Worm (Caenorhabditis elegans) whole organism, early embryonic: ENCODE data around the gene F53F1.6.

Experiments
- B0310.2 ChIP-seq: sonication (generic microtip); optimal IDR thresholded peaks from 2 replicates; lab custom pipeline; 2016; ENCODE audit warnings: mild to moderate bottlenecking, missing genetic modification characterization, missing compliant biosample characterization
- F13C5.2 ChIP-seq: sonication (generic microtip); optimal IDR thresholded peaks from 2 replicates; lab custom pipeline; 2017; ENCODE audit warnings: mild to moderate bottlenecking, missing genetic modification characterization, inconsistent platforms, missing compliant biosample characterization
- ama-1 ChIP-seq: fragments of 150-350 bp; optimal IDR thresholded peaks from 2 replicates; lab custom pipeline; 2014
- ceh-13 ChIP-seq: fragments of 200-800 bp; sonication (Bioruptor generic); optimal IDR thresholded peaks from 2 replicates; lab custom pipeline; 2018; ENCODE audit warnings: mild to moderate bottlenecking, missing genetic modification characterization, missing compliant biosample characterization
- ceh-36 ChIP-seq: sonication (generic microtip); optimal IDR thresholded peaks from 2 replicates; lab custom pipeline; 2016; ENCODE audit warnings: missing genetic modification characterization, inconsistent platforms, missing compliant biosample characterization
- ets-7 ChIP-seq: sonication (generic microtip); optimal IDR thresholded peaks from 2 replicates; lab custom pipeline; 2016; ENCODE audit warnings: missing genotype, missing genetic modification characterization, missing compliant biosample characterization
- flt-1 ChIP-seq: fragments of 200-800 bp; sonication (Bioruptor generic); IDR thresholded peaks from 2 replicates; pipeline ENCODE4 v1.3.6; 2022; ENCODE audit warnings: missing genetic modification characterization, missing compliant biosample characterization
- hmbx-1 ChIP-seq: sonication (generic microtip); optimal IDR thresholded peaks from 2 replicates; lab custom pipeline; 2016; ENCODE audit warnings: mild to moderate bottlenecking, missing genetic modification characterization, missing compliant biosample characterization
- hmg-4 ChIP-seq: fragments of 200-800 bp; sonication (Bioruptor generic); optimal IDR thresholded peaks from 2 replicates; lab custom pipeline; 2018; ENCODE audit warnings: mild to moderate bottlenecking, missing genetic modification characterization, missing compliant biosample characterization
- hnd-1 ChIP-seq: sonication (generic microtip); optimal IDR thresholded peaks from 2 replicates; lab custom pipeline; 2016; ENCODE audit warnings: missing genetic modification characterization, missing compliant biosample characterization
- pes-1 ChIP-seq: fragments of 200-800 bp; sonication (Bioruptor generic); IDR thresholded peaks from 2 replicates; pipeline ENCODE4 v1.3.6; 2022; ENCODE audit warnings: missing genetic modification reagents, missing genetic modification characterization, missing compliant biosample characterization
- scrt-1 ChIP-seq: fragments of 200-800 bp; sonication (Bioruptor generic); IDR thresholded peaks from 2 replicates; pipeline ENCODE4 v1.3.6; 2022; ENCODE audit warnings: missing genetic modification characterization, missing compliant biosample characterization
- sea-1 ChIP-seq: fragments of 200-800 bp; sonication (Bioruptor generic); conservative IDR thresholded peaks from 2 replicates; pipeline ENCODE4 v1.3.6; 2022; ENCODE audit warnings: missing genetic modification characterization, missing compliant biosample characterization
- tbx-11 ChIP-seq: fragments of 200-800 bp; sonication (Bioruptor generic); IDR thresholded peaks from 2 replicates; pipeline ENCODE4 v1.3.6; 2022; ENCODE audit warnings: missing genetic modification characterization, missing compliant biosample characterization
- tbx-37 ChIP-seq: fragments of 200-800 bp; sonication (Bioruptor generic); conservative IDR thresholded peaks from 2 replicates; pipeline ENCODE4 v1.3.6; 2022; ENCODE audit warnings: missing genetic modification reagents, missing genetic modification characterization, missing compliant biosample characterization
- tra-4 ChIP-seq: sonication (generic microtip); optimal IDR thresholded peaks from 2 replicates; lab custom pipeline; 2017; ENCODE audit warnings: missing genetic modification characterization, missing compliant biosample characterization

F53F1.6 gene

ce11 chrV:13367024-13367423, 50.4 kb downstream of the F53F1.6 start, which contains the start of gene srx-125:
srx-125 (plus strand) TSS chrV:13367324.
- TF ChIP-seq hnd-1 (no peak), tra-4 (tag; lab: Kevin White, UChicago) (no peak), B0310.2 (tag; lab: Kevin White, UChicago) (no peak), flt-1 (GFP tag; lab: Robert Waterston, UW) (no peak), hmbx-1 (tag; lab: Kevin White, UChicago) (no peak), sea-1 (no peak), ceh-36 (tag; lab: Kevin White, UChicago) (no peak), ets-7 (no peak), F13C5.2 (tag; lab: Kevin White, UChicago) (no peak), ama-1 (no peak), hmg-4 (GFP tag; lab: Kevin White, UChicago) (no peak)

ce11 chrV:13366488-13366887, 50.9 kb downstream of the F53F1.6 start:
- TF ChIP-seq scrt-1 (no peak), tra-4 (tag; lab: Kevin White, UChicago) (no peak), ceh-13 (GFP tag; lab: Kevin White, UChicago) (no peak), pes-1 (no peak), hmbx-1 (tag; lab: Kevin White, UChicago) (no peak), ama-1 (no peak), tbx-11 (GFP tag; lab: Robert Waterston, UW) (no peak), tbx-37 (GFP tag; lab: Robert Waterston, UW) (no peak), ets-7 (no peak), flt-1 (GFP tag; lab: Robert Waterston, UW) (no peak), hnd-1 (no peak), B0310.2 (tag; lab: Kevin White, UChicago) (no peak), hmg-4 (GFP tag; lab: Kevin White, UChicago) (no peak)
